Worm (Caenorhabditis elegans) whole organism, mixed stage, embryonic: ENCODE results near the gene F35F10.1.

Source experiments
- M03D4.4 ChIP-seq: sonication (generic microtip); optimal IDR thresholded peaks from 2 replicates; lab custom pipeline; 2017; ENCODE audit warnings: mild to moderate bottlenecking, missing genetic modification characterization, missing compliant biosample characterization
- bed-3 ChIP-seq: fragments of 200-800 bp; sonication (Bioruptor generic); optimal IDR thresholded peaks from 3 replicates; lab custom pipeline; 2018; ENCODE audit warnings: mild to moderate bottlenecking, missing genetic modification characterization, moderate library complexity, missing compliant biosample characterization
- ceh-39 ChIP-seq: fragments of 150-350 bp; optimal IDR thresholded peaks from 2 replicates; lab custom pipeline; 2014; ENCODE audit warnings: missing biosample characterization, missing genetic modification characterization
- ceh-43 ChIP-seq: fragments of 200-800 bp; sonication (Bioruptor generic); optimal IDR thresholded peaks from 2 replicates; lab custom pipeline; 2018; ENCODE audit warnings: mild to moderate bottlenecking, missing genetic modification characterization, moderate library complexity, missing compliant biosample characterization
- ceh-83 ChIP-seq: fragments of 200-800 bp; sonication (Bioruptor generic); optimal IDR thresholded peaks from 2 replicates; lab custom pipeline; 2018; ENCODE audit warnings: mild to moderate bottlenecking, missing genetic modification characterization, missing compliant biosample characterization
- drap-1 ChIP-seq: fragments of 200-800 bp; sonication (Bioruptor generic); optimal IDR thresholded peaks from 3 replicates; lab custom pipeline; 2018; ENCODE audit warnings: mild to moderate bottlenecking, missing genetic modification characterization, missing compliant biosample characterization
- elt-1 ChIP-seq: sonication (generic microtip); optimal IDR thresholded peaks from 2 replicates; lab custom pipeline; 2017; ENCODE audit warnings: missing genetic modification characterization, mild to moderate bottlenecking, missing compliant biosample characterization, antibody characterized with exemption, moderate library complexity, borderline replicate concordance; ENCODE audit not compliant: insufficient read depth
- elt-3 ChIP-seq: fragments of 150-350 bp; optimal IDR thresholded peaks from 2 replicates; lab custom pipeline; 2014; ENCODE audit warnings: missing biosample characterization, missing genetic modification characterization
- flh-1 ChIP-seq: fragments of 200-800 bp; sonication (Bioruptor generic); optimal IDR thresholded peaks from 2 replicates; lab custom pipeline; 2018; ENCODE audit warnings: mild to moderate bottlenecking, missing genetic modification characterization, moderate library complexity, missing compliant biosample characterization
- ham-2 ChIP-seq: fragments of 200-800 bp; sonication (Bioruptor generic); optimal IDR thresholded peaks from 2 replicates; lab custom pipeline; 2018; ENCODE audit warnings: mild to moderate bottlenecking, missing genetic modification characterization, missing compliant biosample characterization
- lin-13 ChIP-seq: fragments of 150-350 bp; optimal IDR thresholded peaks from 2 replicates; lab custom pipeline; 2014; ENCODE audit warnings: missing biosample characterization, missing genetic modification characterization
- lin-32 ChIP-seq: fragments of 200-800 bp; sonication (Bioruptor generic); optimal IDR thresholded peaks from 2 replicates; lab custom pipeline; 2018; ENCODE audit warnings: mild to moderate bottlenecking, missing genetic modification characterization, missing compliant biosample characterization
- lsy-2 ChIP-seq: fragments of 150-350 bp; optimal IDR thresholded peaks from 2 replicates; lab custom pipeline; 2014; ENCODE audit warnings: missing biosample characterization, missing genetic modification characterization
- mab-5 ChIP-seq: fragments of 150-350 bp; optimal IDR thresholded peaks from 2 replicates; lab custom pipeline; 2014; ENCODE audit warnings: missing biosample characterization, missing genetic modification characterization
- mep-1 ChIP-seq: fragments of 150-350 bp; optimal IDR thresholded peaks from 2 replicates; lab custom pipeline; 2017; ENCODE audit warnings: missing biosample characterization, missing genetic modification reagents, missing genetic modification characterization, inconsistent platforms
- mls-2 ChIP-seq: sonication (generic microtip); optimal IDR thresholded peaks from 2 replicates; lab custom pipeline; 2016; ENCODE audit warnings: mild to moderate bottlenecking, missing genetic modification characterization, moderate library complexity, missing compliant biosample characterization
- nhr-12 ChIP-seq: fragments of 150-350 bp; optimal IDR thresholded peaks from 2 replicates; lab custom pipeline; 2014; ENCODE audit warnings: missing biosample characterization, missing genetic modification characterization
- nhr-2 ChIP-seq: fragments of 150-350 bp; optimal IDR thresholded peaks from 2 replicates; lab custom pipeline; 2014; ENCODE audit warnings: missing biosample characterization, missing genetic modification characterization
- nhr-237 ChIP-seq: fragments of 150-350 bp; optimal IDR thresholded peaks from 2 replicates; lab custom pipeline; 2014; ENCODE audit warnings: missing biosample characterization, missing genetic modification characterization
- nhr-28 ChIP-seq: fragments of 150-350 bp; optimal IDR thresholded peaks from 2 replicates; lab custom pipeline; 2014; ENCODE audit warnings: missing biosample characterization, missing genetic modification characterization
- nhr-76 ChIP-seq: sonication (generic microtip); optimal IDR thresholded peaks from 2 replicates; lab custom pipeline; 2017; ENCODE audit warnings: missing biosample characterization, missing genetic modification characterization
- pha-4 ChIP-seq: fragments of 150-350 bp; optimal IDR thresholded peaks from 2 replicates; lab custom pipeline; 2018; ENCODE audit warnings: missing biosample characterization, missing genetic modification reagents, missing genetic modification characterization
- snpc-4 ChIP-seq: fragments of 150-350 bp; optimal IDR thresholded peaks from 2 replicates; lab custom pipeline; 2014; ENCODE audit warnings: missing biosample characterization, missing genetic modification characterization
- sptf-1 ChIP-seq: sonication (generic microtip); optimal IDR thresholded peaks from 2 replicates; lab custom pipeline; 2017; ENCODE audit warnings: mild to moderate bottlenecking, missing genetic modification characterization, moderate library complexity, missing compliant biosample characterization
- tbx-8 ChIP-seq: fragments of 200-800 bp; sonication (Bioruptor generic); optimal IDR thresholded peaks from 2 replicates; lab custom pipeline; 2018; ENCODE audit warnings: mild to moderate bottlenecking, missing genetic modification characterization, moderate library complexity, missing compliant biosample characterization
- unc-120 ChIP-seq: sonication (generic microtip); optimal IDR thresholded peaks from 2 replicates; lab custom pipeline; 2017; ENCODE audit warnings: missing genetic modification characterization, missing compliant biosample characterization; ENCODE audit not compliant: poor library complexity, severe bottlenecking
- unc-39 ChIP-seq: fragments of 150-350 bp; optimal IDR thresholded peaks from 2 replicates; lab custom pipeline; 2014; ENCODE audit warnings: missing biosample characterization, missing genetic modification characterization
- unc-62 ChIP-seq: fragments of 150-350 bp; optimal IDR thresholded peaks from 2 replicates; lab custom pipeline; 2014; ENCODE audit warnings: missing biosample characterization, missing genetic modification reagents, missing genetic modification characterization
- zip-8 ChIP-seq: fragments of 150-350 bp; optimal IDR thresholded peaks from 2 replicates; lab custom pipeline; 2014; ENCODE audit warnings: missing biosample characterization, missing genetic modification characterization
- ztf-11 ChIP-seq: fragments of 150-350 bp; optimal IDR thresholded peaks from 2 replicates; lab custom pipeline; 2014; ENCODE audit warnings: missing biosample characterization, missing genetic modification characterization

Gene F35F10.1

ce11 chrV:3281523-3281922 lies 34.6 kb upstream of the F35F10.1 start, which contains the start of gene T28A11.25:
TSS of gene T28A11.25 (plus strand) at chrV:3281823.
- TF ChIP-seq elt-3 (tag; lab: Kevin White, UChicago): no peak
- TF ChIP-seq lin-32 (GFP tag; lab: Kevin White, UChicago): no peak
- TF ChIP-seq ham-2 (GFP tag; lab: Kevin White, UChicago): no peak
- no peak for TF ChIP-seq flh-1 (GFP tag; lab: Kevin White, UChicago)
- no peak for TF ChIP-seq ztf-11 (tag; lab: Kevin White, UChicago)
- no peak for TF ChIP-seq ceh-83 (GFP tag; lab: Kevin White, UChicago)
- TF ChIP-seq pha-4 (tag; lab: Kevin White, UChicago): no peak
- TF ChIP-seq unc-39 (tag; lab: Kevin White, UChicago): no peak

- TF ChIP-seq unc-39 (tag; lab: Kevin White, UChicago): no peak
- no peak for TF ChIP-seq nhr-12 (tag; lab: Kevin White, UChicago)
- no peak for TF ChIP-seq M03D4.4 (tag; lab: Kevin White, UChicago)
- no peak for TF ChIP-seq drap-1 (GFP tag; lab: Kevin White, UChicago)
- no peak for TF ChIP-seq lsy-2
- no peak for TF ChIP-seq nhr-237 (tag; lab: Kevin White, UChicago)
- TF ChIP-seq, all 35 proteins: peak for 0
These were observed 33.1 kb upstream of the F35F10.1 start, which contains the start of gene str-64 for ce11 chrV:3282957-3283356. TSS of gene str-64 (plus strand) at chrV:3283257.

- TF ChIP-seq mep-1 (tag; lab: Kevin White, UChicago) (no peak), unc-62 (GFP tag; lab: Kevin White, UChicago) (no peak), lin-32 (GFP tag; lab: Kevin White, UChicago) (no peak), lin-13 (tag; lab: Kevin White, UChicago) (no peak), M03D4.4 (tag; lab: Kevin White, UChicago) (no peak), ham-2 (GFP tag; lab: Kevin White, UChicago) (no peak), zip-8 (tag; lab: Kevin White, UChicago) (no peak), unc-120 (tag; lab: Kevin White, UChicago) (no peak), nhr-28 (no peak)
These were observed 31.5 kb upstream of the F35F10.1 start, which contains the start of gene F35F10.5 for ce11 chrV:3284629-3285028. TSS of gene F35F10.5 (plus strand) at chrV:3284929.

ce11 chrV:3287330-3287729 lies 28.8 kb upstream of the F35F10.1 start, which contains the start of gene F35F10.7:
TSS of gene F35F10.7 (minus strand) at chrV:3287430.
- TF ChIP-seq ham-2 (GFP tag; lab: Kevin White, UChicago) (no peak), lin-32 (GFP tag; lab: Kevin White, UChicago) (no peak), mls-2 (no peak), elt-1 (tag; lab: Kevin White, UChicago) (no peak), tbx-8 (GFP tag; lab: Kevin White, UChicago) (no peak), ztf-11 (tag; lab: Kevin White, UChicago) (no peak), M03D4.4 (tag; lab: Kevin White, UChicago) (no peak), unc-62 (GFP tag; lab: Kevin White, UChicago) (no peak)

ce11 chrV:3288134-3288533 lies 28.0 kb upstream of the F35F10.1 start:
- TF ChIP-seq snpc-4 (tag; lab: Kevin White, UChicago): no peak
- TF ChIP-seq unc-39 (tag; lab: Kevin White, UChicago): no peak
- no peak for TF ChIP-seq elt-1 (tag; lab: Kevin White, UChicago)
- no peak for TF ChIP-seq ceh-83 (GFP tag; lab: Kevin White, UChicago)

DNA sequence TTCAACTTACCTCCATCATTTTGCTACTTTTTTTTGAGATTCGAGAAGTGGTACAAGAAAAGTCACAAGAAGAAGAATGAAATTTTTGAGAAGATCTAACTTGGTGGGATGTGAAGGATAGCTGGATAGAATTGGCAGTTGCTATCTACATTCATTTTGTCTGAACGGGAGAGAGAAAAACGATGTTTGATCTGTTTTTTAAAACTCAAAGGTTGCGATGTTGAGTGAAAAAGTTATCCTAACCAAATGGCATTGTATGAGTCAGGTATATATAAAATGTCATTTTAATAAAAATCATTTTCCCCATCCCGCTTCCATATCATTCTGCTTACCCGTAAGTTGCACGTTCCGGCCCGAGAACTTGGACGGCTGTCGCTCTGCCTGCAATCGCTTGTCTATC lies 26.8 kb upstream of the F35F10.1 start, which contains the start of gene F35F10.6:
Gene F35F10.6, minus strand, starts transcription at position 101 of the 400 bp plus-strand sequence.
- TF ChIP-seq unc-39 (tag; lab: Kevin White, UChicago): no peak
- no peak for TF ChIP-seq mab-5 (tag; lab: Kevin White, UChicago)
- TF ChIP-seq ceh-39 (tag; lab: Kevin White, UChicago): no peak
- TF ChIP-seq sptf-1 (tag; lab: Kevin White, UChicago): no peak
- TF ChIP-seq flh-1 (GFP tag; lab: Kevin White, UChicago): no peak
- no peak for TF ChIP-seq elt-1 (tag; lab: Kevin White, UChicago)
- TF ChIP-seq nhr-12 (tag; lab: Kevin White, UChicago): no peak
- TF ChIP-seq drap-1 (GFP tag; lab: Kevin White, UChicago): no peak
- no peak for TF ChIP-seq zip-8 (tag; lab: Kevin White, UChicago)
- no peak for TF ChIP-seq pha-4 (tag; lab: Kevin White, UChicago)
- no peak for TF ChIP-seq bed-3 (GFP tag; lab: Kevin White, UChicago)
- TF ChIP-seq mls-2: no peak
- TF ChIP-seq nhr-237 (tag; lab: Kevin White, UChicago): no peak
- no peak for TF ChIP-seq lin-13 (tag; lab: Kevin White, UChicago)
- no peak for TF ChIP-seq ceh-43 (GFP tag; lab: Kevin White, UChicago)
- no peak for TF ChIP-seq tbx-8 (GFP tag; lab: Kevin White, UChicago)
- no peak for TF ChIP-seq nhr-76
- no peak for TF ChIP-seq nhr-2
- TF ChIP-seq ztf-11 (tag; lab: Kevin White, UChicago): no peak
- TF ChIP-seq ham-2 (GFP tag; lab: Kevin White, UChicago): no peak
